Worm (Caenorhabditis elegans): ENCODE measurements around the gene tsp-9.

tsp-9 gene

DNA sequence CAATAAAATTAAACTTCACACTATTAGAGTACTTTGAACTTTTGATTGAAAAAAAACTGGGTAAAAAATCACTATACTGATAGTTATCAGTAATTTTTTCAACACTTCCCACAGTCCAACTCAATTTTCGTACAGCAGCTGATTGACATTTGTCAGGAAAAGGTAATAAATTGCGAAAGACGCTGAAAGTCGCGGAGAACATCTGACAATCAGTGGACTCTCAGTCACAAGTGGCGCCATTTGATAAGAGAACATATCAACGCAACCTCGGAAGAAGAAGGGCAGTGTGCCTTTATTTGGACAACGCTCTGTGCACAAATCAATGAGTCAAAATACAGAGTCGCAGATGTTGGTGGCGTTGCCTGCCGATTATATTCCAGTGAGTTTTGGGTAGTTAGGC is 26.7 kb downstream of the tsp-9 start, which contains the start of gene C52B11.5 (continued):
- no peak for TF ChIP-seq zfp-2 (tag; optimal IDR thresholded peaks at IDR 0.05)
- no peak for TF ChIP-seq Y48G9A.11 (GFP tag; IDR thresholded peaks at IDR 0.05)
- peak; percentile 97 for TF ChIP-seq hlh-11 (tag; optimal IDR thresholded peaks at IDR 0.05)

DNA sequence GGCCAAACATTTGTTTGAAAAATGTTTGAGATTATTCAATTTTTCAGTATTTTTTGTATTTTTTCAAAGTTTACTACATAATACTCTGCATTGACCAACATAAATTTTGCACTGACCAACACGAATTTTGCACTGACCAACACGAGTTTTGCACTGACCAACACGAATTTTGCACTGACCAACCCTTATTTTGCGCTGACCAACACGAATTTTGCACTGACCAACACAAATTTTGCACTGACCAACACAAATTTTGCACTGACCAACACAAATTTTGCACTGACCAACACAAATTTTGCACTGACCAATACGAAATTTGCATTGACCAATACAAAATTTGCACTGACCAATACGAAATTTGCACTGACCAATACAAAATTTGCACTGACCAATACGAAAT is 47.1 kb downstream of the tsp-9 start:
- TF ChIP-seq gei-8 (GFP tag; optimal IDR thresholded peaks at IDR 0.05) (no peak), unc-62 (GFP tag; optimal IDR thresholded peaks at IDR 0.05 in 1 of 2) (peak in 1 of 2 experiments; percentile 80), unc-62 (tag; optimal IDR thresholded peaks at IDR 0.05) (no peak)

DNA sequence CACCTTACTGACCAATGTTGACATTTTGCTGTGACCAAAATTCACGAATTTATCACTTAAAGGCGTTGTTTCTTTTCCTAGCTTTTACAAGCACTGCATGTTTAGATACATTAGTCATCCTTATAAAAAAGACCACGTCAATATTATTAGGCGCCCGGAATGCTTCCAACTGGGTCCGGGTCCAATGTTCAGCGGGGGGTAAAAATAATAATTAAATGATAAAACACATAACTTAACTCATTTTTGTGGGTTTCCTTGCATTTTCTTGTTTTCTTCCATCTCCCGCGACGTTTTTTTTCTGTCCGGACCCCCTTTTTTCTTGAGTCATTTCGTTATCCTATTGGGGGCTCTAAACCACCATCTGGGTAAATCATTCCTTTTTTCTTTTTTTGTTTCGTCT is 47.7 kb downstream of the tsp-9 start:
- TF ChIP-seq aha-1 (tag), result peak; percentile 91
- no peak for TF ChIP-seq mep-1 (tag; optimal IDR thresholded peaks at IDR 0.05)
- no peak for TF ChIP-seq spr-3 (GFP tag; optimal IDR thresholded peaks at IDR 0.05)
- no peak for TF ChIP-seq cey-2 (tag; optimal IDR thresholded peaks at IDR 0.05; ENCODE audit: borderline replicate concordance, insufficient read depth)
- no peak for TF ChIP-seq ceh-28 (tag; optimal IDR thresholded peaks at IDR 0.05)
- TF ChIP-seq nhr-42 (GFP tag; IDR thresholded peaks at IDR 0.05), result no peak
- no peak for TF ChIP-seq nhr-25 (tag; optimal IDR thresholded peaks at IDR 0.05; ENCODE audit: borderline replicate concordance, insufficient read depth)
- no peak for TF ChIP-seq lin-29 (GFP tag; IDR thresholded peaks at IDR 0.05)

DNA sequence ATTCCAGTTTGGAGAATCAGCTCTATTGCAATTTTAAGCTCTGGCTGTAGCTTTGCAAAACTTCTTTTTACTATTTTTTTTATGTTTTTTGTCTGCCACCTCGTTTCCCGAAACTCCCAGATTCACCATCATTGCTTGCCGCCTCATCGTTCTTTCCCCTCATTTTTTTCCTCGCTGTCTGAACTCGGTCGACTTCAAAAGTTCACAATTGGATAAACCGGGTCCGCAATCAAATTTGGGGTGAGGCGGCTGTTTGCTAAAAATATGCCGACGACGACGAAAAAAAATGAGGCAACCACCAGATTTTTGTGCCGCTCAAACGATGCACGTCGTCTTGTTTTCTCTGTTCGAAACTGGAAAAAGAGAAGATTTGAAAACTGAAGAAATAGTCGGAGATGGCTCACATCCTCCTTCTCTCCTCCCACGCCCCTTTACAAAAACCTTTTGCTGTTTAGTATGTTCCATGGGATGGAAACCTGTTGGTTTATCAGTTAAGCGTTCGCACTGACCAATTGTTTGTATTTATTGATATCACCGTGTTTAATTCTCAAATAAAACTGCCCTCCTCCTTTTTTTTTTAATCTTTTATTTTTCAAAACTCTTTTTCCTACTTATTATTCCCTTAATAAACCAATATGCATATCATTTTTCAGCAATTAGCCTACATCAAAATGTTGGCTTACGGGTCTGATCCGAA is 48.9 kb downstream of the tsp-9 start, which contains the start of gene dop-4:
Gene dop-4, plus strand, starts transcription at position 647 of the 697 bp plus-strand sequence.
- TF ChIP-seq spr-3 (GFP tag; optimal IDR thresholded peaks at IDR 0.05) (no peak), jun-1 (tag; optimal IDR thresholded peaks at IDR 0.05) (no peak), aha-1 (tag) (peak; percentile 50)

DNA sequence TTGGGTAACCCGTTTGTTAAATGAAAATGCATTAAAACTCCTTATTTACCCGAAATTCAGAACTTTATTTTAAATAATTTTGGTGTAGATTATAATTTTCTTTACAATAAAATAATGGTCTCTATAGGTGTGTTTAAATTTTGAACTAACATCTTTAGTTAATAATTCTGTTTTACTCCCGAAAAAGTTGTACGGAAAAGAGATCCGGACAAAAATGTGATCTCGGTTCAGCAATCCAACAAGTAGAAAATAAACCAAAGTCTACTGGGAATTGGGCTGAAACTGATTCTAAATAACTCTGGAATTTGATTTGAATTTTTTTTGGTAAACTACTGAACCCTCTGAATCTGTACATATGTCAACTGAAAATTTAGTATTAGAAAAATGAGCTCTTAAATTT is 49.9 kb downstream of the tsp-9 start:
- TF ChIP-seq saeg-2 (GFP tag; IDR thresholded peaks at IDR 0.05), result no peak
- TF ChIP-seq nhr-42 (GFP tag; IDR thresholded peaks at IDR 0.05), result no peak
- TF ChIP-seq unc-62 (GFP tag; optimal IDR thresholded peaks at IDR 0.05 in 1 of 2), result peak in 1 of 2 experiments; percentile 94
- no peak for TF ChIP-seq unc-62 (tag; optimal IDR thresholded peaks at IDR 0.05)
- no peak for TF ChIP-seq nhr-77 (tag; optimal IDR thresholded peaks at IDR 0.05)

Data from whole organism, L4 larva.